Fruit fly (Drosophila melanogaster) whole organism: ENCODE data around the gene Ir75a.
"Not testable (repeated sequence)": the region's sequence is repeated elsewhere in the genome, so short reads cannot be mapped to it uniquely, and the experiment has no call there.

ENCODE experiments used
- CG8478 ChIP-seq: fragments of >200 bp; optimal IDR thresholded peaks from 2 replicates; lab custom pipeline; 2018; ENCODE audit warnings: inconsistent platforms
- Dll ChIP-seq: fragments of >200 bp; optimal IDR thresholded peaks from 2 replicates; lab custom pipeline; 2017
- EcR ChIP-seq, 2 experiments: fragments of >200 bp; optimal IDR thresholded peaks; 2 replicates each; lab custom pipeline; 2017; ENCODE audit warnings: missing biosample characterization in 2 of 2, missing genetic modification characterization in 2 of 2, missing genetic modification reagents in 2 of 2
- pan ChIP-seq: fragments of >200 bp; optimal IDR thresholded peaks from 2 replicates; lab custom pipeline; 2017
- psq ChIP-seq: fragments of >200 bp; optimal IDR thresholded peaks from 2 replicates; lab custom pipeline; 2017
- usp ChIP-seq: fragments of >200 bp; optimal IDR thresholded peaks from 2 replicates; lab custom pipeline; 2017; ENCODE audit warnings: missing biosample characterization, missing genetic modification characterization, mixed read lengths

The Ir75a gene

DNA sequence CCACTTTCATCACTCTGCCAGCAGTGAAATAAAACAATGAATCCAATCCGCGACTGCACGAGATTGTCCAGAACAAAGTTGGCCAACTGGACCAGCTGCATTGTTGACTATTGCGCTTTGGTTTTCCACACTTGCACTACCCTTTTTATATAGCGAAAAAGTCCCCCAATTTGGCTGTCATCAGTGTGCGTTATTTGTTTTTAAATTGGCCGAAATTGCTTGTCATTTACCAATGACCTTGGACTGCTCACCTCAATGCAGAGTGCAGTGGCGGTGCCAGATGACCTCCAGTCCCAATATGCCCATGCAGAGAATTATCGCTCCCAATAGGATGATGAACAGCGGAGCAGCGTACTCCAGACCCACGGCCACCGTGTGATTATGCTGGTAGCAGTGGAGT, at the start of gene Ir75a:
Ir75a (minus strand) TSS at position 101 of the 400 bp plus-strand sequence.
- TF ChIP-seq psq (no peak), pan (no peak), CG8478 (lab: Kevin White, UChicago) (no peak), Dll (lab: Kevin White, UChicago) (no peak), usp (GFP tag; lab: Kevin White, UChicago) (no peak), EcR (GFP tag; optimal IDR thresholded peaks at IDR 0.05; lab: Kevin White, UChicago) (no peak)

DNA sequence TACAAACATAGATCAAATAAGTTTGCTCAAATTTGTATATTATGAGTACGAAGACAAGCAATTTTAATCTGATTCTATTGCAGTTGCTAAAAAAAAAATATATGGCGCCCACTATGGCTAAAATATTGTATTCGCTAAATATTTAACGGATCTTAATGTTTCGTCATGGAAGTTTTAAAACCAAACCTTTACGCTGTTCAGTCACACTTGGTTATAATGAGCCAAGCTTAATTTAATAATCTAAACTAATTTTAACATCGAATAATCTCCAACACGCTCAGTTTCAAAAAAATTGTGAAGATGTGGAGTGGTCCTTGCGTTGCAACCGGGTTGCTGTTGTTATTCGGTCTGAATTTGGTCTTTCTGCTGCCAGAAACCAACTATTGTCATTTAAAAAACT, 40.5 kb upstream of the Ir75a start, which contains the start of gene CG34002:
CG34002 (plus strand) TSS at position 301 of the 400 bp plus-strand sequence.
- TF ChIP-seq CG8478 (lab: Kevin White, UChicago); Dll (lab: Kevin White, UChicago); psq: not testable (repeated sequence)

DNA sequence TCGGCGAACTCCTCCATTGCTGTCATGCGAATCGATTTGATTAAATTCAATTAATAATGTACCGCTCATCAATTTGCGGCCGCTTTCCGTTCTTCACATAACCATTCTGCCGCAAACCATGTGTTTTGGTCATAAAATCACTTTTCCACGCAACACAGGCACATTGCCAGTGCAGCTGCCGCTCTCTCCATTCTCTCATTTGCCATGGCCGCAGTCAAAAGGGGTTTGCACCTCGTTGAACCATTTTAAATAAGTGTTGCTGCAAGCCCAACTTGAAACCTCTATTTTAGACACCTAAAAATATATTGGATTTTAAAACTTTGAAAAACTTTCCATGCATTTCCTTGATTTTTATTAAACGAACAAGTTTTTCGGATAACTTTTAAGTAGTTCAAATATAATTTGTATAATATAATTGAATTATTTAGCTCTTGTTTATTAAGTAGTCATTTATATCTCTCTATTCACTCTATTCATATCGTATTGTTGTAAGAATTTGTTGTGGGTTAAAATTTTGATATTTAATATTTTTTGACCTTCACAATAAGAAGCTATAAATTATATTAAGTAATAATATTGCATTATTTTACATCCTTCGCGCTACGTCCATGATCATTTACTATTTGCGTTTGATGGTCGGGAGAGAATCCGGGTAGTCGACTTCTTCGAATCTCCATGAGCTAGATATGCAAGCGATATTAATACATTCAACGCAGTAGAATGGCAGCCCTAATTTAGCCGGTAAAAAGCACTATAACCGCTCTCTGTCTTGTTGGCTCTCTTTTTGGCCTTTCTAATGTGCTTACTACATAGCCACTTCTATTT, 39.1 kb upstream of the Ir75a start, which contains the start of gene CG5535:
CG5535 (minus strand) TSS at position 140 of the 825 bp plus-strand sequence.
- TF ChIP-seq pan (no peak), CG8478 (lab: Kevin White, UChicago) (no peak), EcR (GFP tag; optimal IDR thresholded peaks at IDR 0.05; lab: Kevin White, UChicago) (no peak), psq (no peak), Dll (lab: Kevin White, UChicago) (no peak), usp (GFP tag; lab: Kevin White, UChicago) (no peak)

DNA sequence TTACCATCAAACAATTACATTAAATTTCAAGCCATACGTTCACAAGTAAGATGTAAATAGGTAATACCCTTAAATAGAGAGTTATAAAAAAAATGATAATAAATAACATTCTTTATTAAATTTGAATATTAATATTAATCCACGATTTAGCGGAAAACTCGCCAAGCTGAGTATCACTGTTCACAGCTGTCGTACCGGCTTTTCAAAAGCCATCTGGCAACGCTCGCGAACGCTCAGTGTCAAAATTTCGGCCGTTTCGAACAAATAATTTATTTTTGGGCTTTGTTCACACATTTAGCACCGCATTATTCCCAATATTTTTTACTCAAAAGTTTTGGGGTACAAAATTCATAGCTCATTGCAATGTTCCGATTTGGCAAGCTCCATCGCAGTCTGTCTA, 31.8 kb upstream of the Ir75a start, which contains the start of gene TrpRS-m:
TrpRS-m (plus strand) TSS at position 211 of the 400 bp plus-strand sequence.
- TF ChIP-seq pan (no peak), Dll (lab: Kevin White, UChicago) (no peak)

DNA sequence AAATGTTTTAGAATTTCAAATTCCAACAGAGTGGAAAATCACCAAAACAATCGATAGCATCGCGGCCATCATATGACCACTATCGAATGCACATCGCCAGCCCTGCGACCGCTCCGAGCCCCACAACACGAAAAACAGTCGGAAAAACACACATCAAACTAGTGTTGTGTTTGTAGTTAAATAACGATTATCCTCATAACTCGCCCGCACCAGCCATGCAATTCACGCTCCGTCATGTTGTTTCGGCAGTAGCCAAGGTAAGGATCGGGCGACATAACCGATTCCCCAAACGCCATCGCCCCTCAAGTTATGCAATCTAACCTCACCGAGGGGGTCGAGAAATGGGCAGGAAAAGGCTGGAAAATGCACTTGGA, 29.2 kb upstream of the Ir75a start:
- TF ChIP-seq Dll (lab: Kevin White, UChicago) (no peak), psq (no peak), usp (GFP tag; lab: Kevin White, UChicago) (no peak), pan (no peak), CG8478 (lab: Kevin White, UChicago) (no peak), EcR (GFP tag; optimal IDR thresholded peaks at IDR 0.05; lab: Kevin White, UChicago) (no peak)

DNA sequence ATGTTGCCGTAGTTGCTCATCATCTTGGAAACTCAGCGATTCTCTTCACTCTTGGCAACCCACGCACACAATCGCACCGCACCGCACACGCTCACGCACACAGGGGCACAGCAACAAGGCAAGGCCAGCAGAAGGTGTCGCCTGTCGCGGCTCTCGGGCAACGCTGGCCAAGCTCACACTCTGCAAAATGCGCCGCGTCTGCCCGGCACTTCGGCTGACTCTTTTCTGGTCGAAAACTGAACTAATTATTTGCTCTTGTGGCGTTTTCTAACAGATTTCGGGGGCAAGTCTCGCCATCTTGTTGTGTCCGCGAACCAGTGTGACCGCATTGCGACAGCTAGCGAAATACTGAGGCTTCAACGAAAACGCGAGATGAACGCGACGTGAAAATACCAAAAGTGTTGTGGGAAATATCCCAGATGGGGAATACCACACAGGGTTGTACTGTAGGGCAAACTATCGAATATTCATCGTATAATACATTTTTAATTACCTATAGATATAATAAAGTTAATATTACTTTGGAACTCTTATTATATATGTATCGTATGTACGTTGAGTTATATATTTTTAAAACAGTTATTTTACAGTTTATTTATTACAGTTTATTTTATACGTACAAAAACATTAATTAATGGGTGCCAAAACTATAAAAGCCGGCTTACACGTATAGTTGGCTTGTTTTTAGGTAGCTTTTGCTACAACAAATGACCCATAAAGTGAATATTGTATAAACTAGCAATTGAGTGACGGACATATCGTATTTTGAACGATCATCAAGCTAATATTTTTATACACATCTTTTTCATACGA, 28.7 kb upstream of the Ir75a start, which contains the start of the genes MED19 and CG7430:
MED19 (minus strand) TSS at position 333 of the 813 bp plus-strand sequence.
CG7430 (plus strand) TSS at position 748 of the 813 bp plus-strand sequence.
- TF ChIP-seq usp (GFP tag; lab: Kevin White, UChicago) (no peak), EcR (GFP tag; optimal IDR thresholded peaks at IDR 0.05; lab: Kevin White, UChicago) (no peak), pan (no peak), CG8478 (lab: Kevin White, UChicago) (no peak), Dll (lab: Kevin White, UChicago) (no peak), psq (no peak)

DNA sequence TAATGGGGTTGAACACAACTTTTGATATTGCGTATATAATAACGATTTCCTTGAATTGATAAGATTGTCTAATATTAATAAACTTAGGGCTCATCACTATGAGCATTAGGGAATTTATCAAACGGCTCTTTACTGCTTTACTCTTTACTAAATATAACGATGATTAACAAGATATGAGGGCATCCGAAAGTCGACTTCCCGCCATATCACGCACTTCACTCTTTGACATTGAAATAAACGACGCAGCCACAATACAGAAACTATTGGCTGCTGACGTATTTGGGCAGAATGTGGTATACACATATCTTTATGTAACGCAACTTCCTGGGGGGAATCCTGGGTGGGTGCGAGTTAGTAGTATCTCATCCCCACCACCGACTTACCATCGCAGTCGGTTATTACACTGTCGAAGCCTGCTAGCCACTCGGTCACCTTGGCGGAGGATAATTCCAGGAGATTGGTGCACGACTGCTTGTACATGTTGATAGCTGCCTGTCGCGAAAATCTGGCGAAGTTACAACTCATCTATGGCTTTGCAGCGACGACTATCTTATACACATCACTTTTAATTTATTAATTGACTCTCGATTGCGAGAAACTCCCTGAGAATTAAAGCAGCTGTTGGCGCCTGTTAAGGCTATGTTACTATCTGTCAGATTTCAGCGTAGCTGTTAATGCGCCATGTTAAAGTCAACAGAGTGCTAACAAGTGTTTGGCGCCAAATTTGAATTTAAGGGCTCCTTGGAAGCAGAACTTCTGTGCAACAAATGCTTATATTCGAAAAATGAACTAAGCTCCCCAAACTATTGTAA, 25.4 kb upstream of the Ir75a start, which contains the start of gene CG5567:
CG5567 (minus strand) TSS at position 653 of the 812 bp plus-strand sequence.
- no peak for TF ChIP-seq CG8478 (lab: Kevin White, UChicago)
- no peak for TF ChIP-seq psq
- no peak for TF ChIP-seq EcR (GFP tag; optimal IDR thresholded peaks at IDR 0.05; lab: Kevin White, UChicago)
- TF ChIP-seq Dll (lab: Kevin White, UChicago): no peak
- no peak for TF ChIP-seq pan
- no peak for TF ChIP-seq usp (GFP tag; lab: Kevin White, UChicago)

DNA sequence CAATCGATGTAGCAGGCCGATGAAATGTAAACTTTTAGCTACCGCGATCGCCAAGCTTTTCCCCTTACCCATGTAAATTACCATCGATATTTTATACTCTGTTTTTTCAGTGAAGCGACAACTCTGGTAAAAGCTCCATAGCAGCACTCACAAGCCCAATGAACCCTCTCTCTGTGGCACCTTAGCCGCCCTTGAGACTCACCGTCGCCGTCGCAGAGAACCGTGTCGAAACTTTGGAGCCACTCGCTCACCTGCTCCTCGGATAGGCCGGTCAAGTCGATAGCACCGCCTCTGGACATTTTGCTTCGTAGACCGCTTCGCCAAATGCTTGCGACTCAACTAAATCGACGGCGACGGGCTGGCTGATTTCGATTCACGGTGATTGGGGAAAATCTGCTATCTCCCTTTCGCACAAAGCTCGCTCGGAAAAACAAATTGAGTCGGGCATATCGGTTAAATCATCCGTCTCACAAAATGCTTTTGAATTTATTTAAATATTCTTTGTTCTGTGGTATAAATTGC, 23.4 kb upstream of the Ir75a start, which contains the start of gene CG5577:
CG5577 (minus strand) TSS at position 343 of the 522 bp plus-strand sequence.
- no peak for TF ChIP-seq CG8478 (lab: Kevin White, UChicago)
- TF ChIP-seq pan: no peak
- no peak for TF ChIP-seq psq
- no peak for TF ChIP-seq usp (GFP tag; lab: Kevin White, UChicago)
- TF ChIP-seq Dll (lab: Kevin White, UChicago): no peak
- no peak for TF ChIP-seq EcR (GFP tag; optimal IDR thresholded peaks at IDR 0.05; lab: Kevin White, UChicago)

DNA sequence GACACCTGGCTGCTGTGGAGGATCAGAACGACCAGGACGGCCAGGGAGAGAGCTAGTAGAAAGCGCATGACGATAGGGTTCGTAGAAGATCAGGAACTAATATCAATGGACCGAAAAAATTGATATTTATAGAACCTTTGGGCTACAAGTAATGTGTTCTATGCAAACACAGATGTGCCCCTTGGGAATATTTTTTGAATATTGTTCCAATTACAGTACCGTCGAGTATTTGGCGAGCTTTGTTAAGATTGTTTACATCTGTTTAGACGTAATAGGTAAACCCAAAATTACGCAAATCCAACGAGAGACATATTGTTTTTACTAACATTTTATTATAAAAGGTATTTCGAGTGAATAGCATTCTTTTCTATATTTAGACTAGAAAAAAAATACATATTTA, 17.4 kb upstream of the Ir75a start, which contains the start of gene CG32189:
CG32189 (minus strand) TSS at position 101 of the 400 bp plus-strand sequence.
- no peak for TF ChIP-seq CG8478 (lab: Kevin White, UChicago)
- no peak for TF ChIP-seq usp (GFP tag; lab: Kevin White, UChicago)
- TF ChIP-seq psq: no peak
- no peak for TF ChIP-seq pan
- no peak for TF ChIP-seq Dll (lab: Kevin White, UChicago)
- TF ChIP-seq EcR (GFP tag; optimal IDR thresholded peaks at IDR 0.05; lab: Kevin White, UChicago): no peak

DNA sequence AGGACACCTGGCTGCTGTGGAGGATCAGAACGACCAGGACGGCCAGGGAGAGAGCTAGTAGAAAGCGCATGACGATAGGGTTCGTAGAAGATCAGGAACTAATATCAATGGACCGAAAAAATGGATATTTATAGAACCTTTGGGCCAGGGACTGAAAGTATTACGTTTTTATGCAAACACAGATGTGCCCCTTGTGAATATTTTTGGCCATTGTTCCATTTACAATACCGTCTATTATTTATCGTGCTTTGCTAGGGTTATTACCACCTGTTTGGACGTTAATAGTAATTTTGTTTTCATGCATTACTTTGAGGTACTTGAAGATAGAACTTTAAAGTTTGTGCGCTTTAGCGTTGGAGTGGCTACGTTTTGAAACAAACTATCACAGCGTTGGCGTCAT, 15.8 kb upstream of the Ir75a start, which contains the start of gene CG32188:
CG32188 (minus strand) TSS at position 101 of the 400 bp plus-strand sequence.
- no peak for TF ChIP-seq usp (GFP tag; lab: Kevin White, UChicago)
- TF ChIP-seq pan: no peak
- TF ChIP-seq CG8478 (lab: Kevin White, UChicago): no peak
- TF ChIP-seq EcR (GFP tag; optimal IDR thresholded peaks at IDR 0.05; lab: Kevin White, UChicago): no peak
- TF ChIP-seq psq: no peak
- no peak for TF ChIP-seq Dll (lab: Kevin White, UChicago)
